Worm (Caenorhabditis elegans) whole organism, early embryonic: ENCODE data around the gene nlp-16.
A peak's percentile ranks its signal among the peaks of the same experiment; 100 is the strongest.

Source experiments
- B0310.2 ChIP-seq: sonication (generic microtip); optimal IDR thresholded peaks from 2 replicates; lab custom pipeline; 2016; ENCODE audit warnings: mild to moderate bottlenecking, missing genetic modification characterization, missing compliant biosample characterization
- F13C5.2 ChIP-seq: sonication (generic microtip); optimal IDR thresholded peaks from 2 replicates; lab custom pipeline; 2017; ENCODE audit warnings: mild to moderate bottlenecking, missing genetic modification characterization, inconsistent platforms, missing compliant biosample characterization
- aly-1 ChIP-seq: sonication (generic microtip); optimal IDR thresholded peaks from 2 replicates; lab custom pipeline; 2016; ENCODE audit warnings: missing genetic modification characterization, missing compliant biosample characterization
- ama-1 ChIP-seq: fragments of 150-350 bp; optimal IDR thresholded peaks from 2 replicates; lab custom pipeline; 2014
- ceh-13 ChIP-seq: fragments of 200-800 bp; sonication (Bioruptor generic); optimal IDR thresholded peaks from 2 replicates; lab custom pipeline; 2018; ENCODE audit warnings: mild to moderate bottlenecking, missing genetic modification characterization, missing compliant biosample characterization
- ceh-36 ChIP-seq: sonication (generic microtip); optimal IDR thresholded peaks from 2 replicates; lab custom pipeline; 2016; ENCODE audit warnings: missing genetic modification characterization, inconsistent platforms, missing compliant biosample characterization
- ets-7 ChIP-seq: sonication (generic microtip); optimal IDR thresholded peaks from 2 replicates; lab custom pipeline; 2016; ENCODE audit warnings: missing genotype, missing genetic modification characterization, missing compliant biosample characterization
- flt-1 ChIP-seq: fragments of 200-800 bp; sonication (Bioruptor generic); IDR thresholded peaks from 2 replicates; pipeline ENCODE4 v1.3.6; 2022; ENCODE audit warnings: missing genetic modification characterization, missing compliant biosample characterization
- hmbx-1 ChIP-seq: sonication (generic microtip); optimal IDR thresholded peaks from 2 replicates; lab custom pipeline; 2016; ENCODE audit warnings: mild to moderate bottlenecking, missing genetic modification characterization, missing compliant biosample characterization
- hmg-4 ChIP-seq: fragments of 200-800 bp; sonication (Bioruptor generic); optimal IDR thresholded peaks from 2 replicates; lab custom pipeline; 2018; ENCODE audit warnings: mild to moderate bottlenecking, missing genetic modification characterization, missing compliant biosample characterization
- hnd-1 ChIP-seq: sonication (generic microtip); optimal IDR thresholded peaks from 2 replicates; lab custom pipeline; 2016; ENCODE audit warnings: missing genetic modification characterization, missing compliant biosample characterization
- pes-1 ChIP-seq: fragments of 200-800 bp; sonication (Bioruptor generic); IDR thresholded peaks from 2 replicates; pipeline ENCODE4 v1.3.6; 2022; ENCODE audit warnings: missing genetic modification reagents, missing genetic modification characterization, missing compliant biosample characterization
- scrt-1 ChIP-seq: fragments of 200-800 bp; sonication (Bioruptor generic); IDR thresholded peaks from 2 replicates; pipeline ENCODE4 v1.3.6; 2022; ENCODE audit warnings: missing genetic modification characterization, missing compliant biosample characterization
- sea-1 ChIP-seq: fragments of 200-800 bp; sonication (Bioruptor generic); conservative IDR thresholded peaks from 2 replicates; pipeline ENCODE4 v1.3.6; 2022; ENCODE audit warnings: missing genetic modification characterization, missing compliant biosample characterization
- tbx-11 ChIP-seq: fragments of 200-800 bp; sonication (Bioruptor generic); IDR thresholded peaks from 2 replicates; pipeline ENCODE4 v1.3.6; 2022; ENCODE audit warnings: missing genetic modification characterization, missing compliant biosample characterization
- tbx-37 ChIP-seq: fragments of 200-800 bp; sonication (Bioruptor generic); conservative IDR thresholded peaks from 2 replicates; pipeline ENCODE4 v1.3.6; 2022; ENCODE audit warnings: missing genetic modification reagents, missing genetic modification characterization, missing compliant biosample characterization
- tra-4 ChIP-seq: sonication (generic microtip); optimal IDR thresholded peaks from 2 replicates; lab custom pipeline; 2017; ENCODE audit warnings: missing genetic modification characterization, missing compliant biosample characterization

nlp-16 gene

ce11 chrIV:6213403-6213802 is 46.2 kb downstream of the nlp-16 start, which contains the start of gene C49A9.5:
C49A9.5 (plus strand) TSS chrIV:6213673.
- no peak for TF ChIP-seq ets-7 (tag; lab: Kevin White, UChicago)

- TF ChIP-seq sea-1 = no peak
These were observed 49.1 kb downstream of the nlp-16 start, which contains the start of the genes ugt-24 and C49A9.6 for ce11 chrIV:6210574-6210973. ugt-24 (minus strand) TSS chrIV:6210720. C49A9.6 (plus strand) TSS chrIV:6210936.

ce11 chrIV:6209958-6210357 is 49.7 kb downstream of the nlp-16 start:
- TF ChIP-seq flt-1 (GFP tag; lab: Robert Waterston, UW) = peak; percentile 62
- peak; percentile 44; the same call in 1 of the 2 replicates for TF ChIP-seq tbx-37 (GFP tag; lab: Robert Waterston, UW)

- TF ChIP-seq scrt-1 (GFP tag; lab: Robert Waterston, UW) = no peak
- no peak for TF ChIP-seq sea-1
- no peak for TF ChIP-seq hmbx-1 (tag; lab: Kevin White, UChicago)
- TF ChIP-seq tbx-11 = no peak
- no peak for TF ChIP-seq aly-1
- TF ChIP-seq ceh-13 (GFP tag; lab: Kevin White, UChicago) = no peak
- no peak for TF ChIP-seq ets-7 (tag; lab: Kevin White, UChicago)
- TF ChIP-seq B0310.2 (tag; lab: Kevin White, UChicago) = no peak
- TF ChIP-seq flt-1 (GFP tag; lab: Robert Waterston, UW) = no peak
- TF ChIP-seq ceh-36 (tag; lab: Kevin White, UChicago) = no peak
- no peak for TF ChIP-seq pes-1 (GFP tag; lab: Robert Waterston, UW)
These were observed 50.3 kb downstream of the nlp-16 start for ce11 chrIV:6209337-6209736.

ce11 chrIV:6206294-6206776 is 53.3 kb downstream of the nlp-16 start, which contains the start of gene C49A9.10:
C49A9.10 (minus strand) TSS chrIV:6206344.
- no peak for TF ChIP-seq hmbx-1 (tag; lab: Kevin White, UChicago)
- no peak for TF ChIP-seq ceh-13 (GFP tag; lab: Kevin White, UChicago)
- TF ChIP-seq F13C5.2 (tag; lab: Kevin White, UChicago) = peak; percentile 35
- TF ChIP-seq ama-1 (lab: Kevin White, UChicago) = no peak
- TF ChIP-seq tra-4 (tag; lab: Kevin White, UChicago) = no peak
- no peak for TF ChIP-seq B0310.2 (tag; lab: Kevin White, UChicago)
- TF ChIP-seq pes-1 (GFP tag; lab: Robert Waterston, UW) = peak; percentile 74; the same call in 1 of the 2 replicates
- TF ChIP-seq ceh-36 (tag; lab: Kevin White, UChicago) = no peak
- TF ChIP-seq aly-1 = no peak
- TF ChIP-seq flt-1 (GFP tag; lab: Robert Waterston, UW) = peak; percentile 10; the same call in 1 of the 2 replicates
- TF ChIP-seq ets-7 (tag; lab: Kevin White, UChicago) = no peak
- TF ChIP-seq tbx-11 = no peak
- TF ChIP-seq hnd-1 = no peak
- no peak for TF ChIP-seq sea-1
- TF ChIP-seq scrt-1 (GFP tag; lab: Robert Waterston, UW) = 0 out of 2 replicates have a peak, but pooled peaks have one; percentile 23
- TF ChIP-seq hmg-4 (GFP tag; lab: Kevin White, UChicago) = no peak
- TF ChIP-seq tbx-37 (GFP tag; lab: Robert Waterston, UW) = peak; percentile 90
